Worm (Caenorhabditis elegans) whole organism, L1 larva: ENCODE measurements around the gene acr-17.

Experiments used
- C04F5.9 ChIP-seq: sonication (generic microtip); optimal IDR thresholded peaks from 2 replicates; lab custom pipeline; 2016; ENCODE audit warnings: missing genetic modification characterization, missing compliant biosample characterization
- C16A3.4 ChIP-seq: fragments of 150-350 bp; optimal IDR thresholded peaks from 2 replicates; lab custom pipeline; 2014; ENCODE audit warnings: missing biosample characterization, missing genetic modification characterization
- aha-1 ChIP-seq: fragments of 150-350 bp; optimal IDR thresholded peaks from 2 replicates; lab custom pipeline; 2014; ENCODE audit warnings: missing biosample characterization, missing genetic modification characterization
- alr-1 ChIP-seq: fragments of 200-800 bp; sonication (Bioruptor generic); optimal IDR thresholded peaks from 2 replicates; lab custom pipeline; 2018; ENCODE audit warnings: borderline replicate concordance, mild to moderate bottlenecking, missing genetic modification characterization, missing compliant biosample characterization
- ama-1 ChIP-seq: fragments of 150-350 bp; optimal IDR thresholded peaks from 2 replicates; lab custom pipeline; 2014
- ceh-63 ChIP-seq: fragments of 200-800 bp; sonication (Bioruptor generic); optimal IDR thresholded peaks from 2 replicates; lab custom pipeline; 2018; ENCODE audit warnings: mild to moderate bottlenecking, missing genetic modification characterization, missing compliant biosample characterization
- ceh-8 ChIP-seq: fragments of 200-800 bp; sonication (Bioruptor generic); optimal IDR thresholded peaks from 2 replicates; lab custom pipeline; 2018; ENCODE audit warnings: mild to moderate bottlenecking, missing genetic modification characterization, moderate library complexity, missing compliant biosample characterization
- ceh-82 ChIP-seq, 3 experiments: fragments of 150-350 bp in 1 of 3; sonication (generic microtip) in 2 of 3; optimal IDR thresholded peaks; 2 replicates each; lab custom pipeline; 2014 to 2017; ENCODE audit warnings: missing biosample characterization in 3 of 3, missing genetic modification characterization in 3 of 3
- ceh-88 ChIP-seq: fragments of 200-800 bp; sonication (Bioruptor generic); IDR thresholded peaks from 2 replicates; pipeline ENCODE4 v1.3.6; 2022; ENCODE audit warnings: missing genetic modification characterization, missing compliant biosample characterization
- ceh-90 ChIP-seq: sonication (generic microtip); optimal IDR thresholded peaks from 2 replicates; lab custom pipeline; 2016; ENCODE audit warnings: missing genetic modification characterization, missing compliant biosample characterization
- dsc-1 ChIP-seq: sonication (generic microtip); optimal IDR thresholded peaks from 2 replicates; lab custom pipeline; 2016; ENCODE audit warnings: mild to moderate bottlenecking, missing genetic modification characterization, missing compliant biosample characterization
- efl-3 ChIP-seq: fragments of 200-800 bp; sonication (Bioruptor generic); optimal IDR thresholded peaks from 2 replicates; lab custom pipeline; 2018; ENCODE audit warnings: mild to moderate bottlenecking, missing genetic modification characterization, missing compliant biosample characterization
- egl-13 ChIP-seq: sonication (generic microtip); optimal IDR thresholded peaks from 2 replicates; lab custom pipeline; 2016; ENCODE audit warnings: missing genotype, missing genetic modification reagents, missing genetic modification characterization, missing compliant biosample characterization
- ets-5 ChIP-seq: fragments of 200-800 bp; sonication (Bioruptor generic); IDR thresholded peaks from 2 replicates; pipeline ENCODE4 v1.3.6; 2022; ENCODE audit warnings: missing genetic modification characterization, missing compliant biosample characterization
- fkh-8 ChIP-seq: sonication (generic microtip); optimal IDR thresholded peaks from 2 replicates; lab custom pipeline; 2016; ENCODE audit warnings: mild to moderate bottlenecking, missing genetic modification characterization, missing compliant biosample characterization
- grh-1 ChIP-seq: fragments of 200-800 bp; sonication (Bioruptor generic); IDR thresholded peaks from 2 replicates; pipeline ENCODE4 v1.3.6; 2022; ENCODE audit warnings: missing genetic modification reagents, missing genetic modification characterization, missing compliant biosample characterization
- hlh-17 ChIP-seq: fragments of 200-800 bp; sonication (Bioruptor generic); optimal IDR thresholded peaks from 2 replicates; lab custom pipeline; 2018; ENCODE audit warnings: missing genetic modification characterization, mild to moderate bottlenecking, missing compliant biosample characterization, moderate library complexity, borderline replicate concordance
- hpl-2 ChIP-seq: fragments of 150-350 bp; optimal IDR thresholded peaks from 2 replicates; lab custom pipeline; 2014; ENCODE audit warnings: missing biosample characterization, missing genetic modification reagents, missing genetic modification characterization
- irx-1 ChIP-seq: sonication (generic microtip); optimal IDR thresholded peaks from 2 replicates; lab custom pipeline; 2016; ENCODE audit warnings: missing genetic modification characterization, missing compliant biosample characterization
- jun-1 ChIP-seq: fragments of 150-350 bp; optimal IDR thresholded peaks from 2 replicates; lab custom pipeline; 2014; ENCODE audit warnings: missing biosample characterization, missing genetic modification reagents, missing genetic modification characterization
- lin-35 ChIP-seq, 2 experiments: fragments of 150-350 bp; optimal IDR thresholded peaks; 2 replicates each; lab custom pipeline; 2014; ENCODE audit warnings: missing biosample characterization in 2 of 2, missing genetic modification characterization in 2 of 2, missing genetic modification reagents in 2 of 2
- mab-9 ChIP-seq: fragments of 200-800 bp; sonication (Bioruptor generic); IDR thresholded peaks from 2 replicates; pipeline ENCODE4 v1.3.6; 2022; ENCODE audit warnings: missing genetic modification reagents, missing genetic modification characterization, missing compliant biosample characterization
- mdl-1 ChIP-seq, 2 experiments: fragments of 150-350 bp; optimal IDR thresholded peaks; 2 replicates each; lab custom pipeline; 2014 to 2017; ENCODE audit warnings: missing biosample characterization in 2 of 2, missing genetic modification characterization in 2 of 2, inconsistent platforms in 1 of 2
- mef-2 ChIP-seq: fragments of 150-350 bp; optimal IDR thresholded peaks from 2 replicates; lab custom pipeline; 2014; ENCODE audit warnings: missing biosample characterization, missing genetic modification characterization
- nhr-11 ChIP-seq: fragments of 150-350 bp; optimal IDR thresholded peaks from 2 replicates; lab custom pipeline; 2014; ENCODE audit warnings: missing biosample characterization, missing genetic modification characterization
- nhr-19 ChIP-seq: fragments of 200-800 bp; sonication (Bioruptor generic); conservative IDR thresholded peaks from 2 replicates; pipeline ENCODE4 v1.3.6; 2022; ENCODE audit warnings: missing genetic modification characterization, missing compliant biosample characterization
- nhr-28 ChIP-seq: fragments of 150-350 bp; optimal IDR thresholded peaks from 2 replicates; lab custom pipeline; 2014; ENCODE audit warnings: missing biosample characterization, missing genetic modification characterization
- nhr-47 ChIP-seq: sonication (generic microtip); optimal IDR thresholded peaks from 2 replicates; lab custom pipeline; 2016; ENCODE audit warnings: mild to moderate bottlenecking, missing genetic modification characterization, moderate library complexity, missing compliant biosample characterization
- nhr-77 ChIP-seq: fragments of 150-350 bp; optimal IDR thresholded peaks from 2 replicates; lab custom pipeline; 2014; ENCODE audit warnings: missing biosample characterization, missing genetic modification characterization
- nhr-84 ChIP-seq: sonication (generic microtip); optimal IDR thresholded peaks from 2 replicates; lab custom pipeline; 2017; ENCODE audit warnings: missing biosample characterization, missing genetic modification characterization
- nhr-85 ChIP-seq: sonication (generic microtip); peaks from one replicate; lab custom pipeline; 2016; ENCODE audit warnings: missing genetic modification characterization, inconsistent platforms, missing compliant biosample characterization
- pqm-1 ChIP-seq: sonication (generic microtip); optimal IDR thresholded peaks from 3 replicates; lab custom pipeline; 2017; ENCODE audit warnings: missing biosample characterization, missing genetic modification characterization
- rnt-1 ChIP-seq: sonication (generic microtip); optimal IDR thresholded peaks from 2 replicates; lab custom pipeline; 2016; ENCODE audit warnings: mild to moderate bottlenecking, missing genetic modification characterization, moderate library complexity, missing compliant biosample characterization
- snpc-4 ChIP-seq: fragments of 150-350 bp; optimal IDR thresholded peaks from 2 replicates; lab custom pipeline; 2014; ENCODE audit warnings: missing biosample characterization, missing genetic modification characterization
- snu-23 ChIP-seq: sonication (generic microtip); optimal IDR thresholded peaks from 2 replicates; lab custom pipeline; 2016; ENCODE audit warnings: missing genetic modification characterization, missing compliant biosample characterization
- sox-4 ChIP-seq: sonication (generic microtip); optimal IDR thresholded peaks from 2 replicates; lab custom pipeline; 2016; ENCODE audit warnings: missing genetic modification characterization, missing compliant biosample characterization
- sptf-1 ChIP-seq: fragments of 150-350 bp; optimal IDR thresholded peaks from 2 replicates; lab custom pipeline; 2014; ENCODE audit warnings: missing biosample characterization, missing genetic modification characterization
- sup-37 ChIP-seq: fragments of 200-800 bp; sonication (Bioruptor generic); optimal IDR thresholded peaks from 2 replicates; lab custom pipeline; 2018; ENCODE audit warnings: mild to moderate bottlenecking, missing genetic modification characterization, missing compliant biosample characterization
- swsn-7 ChIP-seq: sonication (generic microtip); optimal IDR thresholded peaks from 2 replicates; lab custom pipeline; 2016; ENCODE audit warnings: missing genetic modification characterization, missing compliant biosample characterization
- tlp-1 ChIP-seq: fragments of 150-350 bp; optimal IDR thresholded peaks from 2 replicates; lab custom pipeline; 2014; ENCODE audit warnings: missing biosample characterization, missing genetic modification characterization
- unc-86 ChIP-seq: sonication (generic microtip); optimal IDR thresholded peaks from 2 replicates; lab custom pipeline; 2016; ENCODE audit warnings: missing genetic modification characterization, missing compliant biosample characterization
- unc-98 ChIP-seq: fragments of 200-800 bp; sonication (Bioruptor generic); IDR thresholded peaks from 2 replicates; pipeline ENCODE4 v1.3.6; 2022; ENCODE audit warnings: missing genetic modification characterization, missing compliant biosample characterization
- xbp-1 ChIP-seq: sonication (generic microtip); optimal IDR thresholded peaks from 2 replicates; lab custom pipeline; 2016; ENCODE audit warnings: missing genetic modification characterization, missing compliant biosample characterization
- ztf-11 ChIP-seq, 2 experiments: sonication (generic microtip); optimal IDR thresholded peaks; 2 replicates each; lab custom pipeline; 2016 to 2017; ENCODE audit warnings: missing genetic modification characterization in 2 of 2, missing biosample characterization in 1 of 2, missing compliant biosample characterization in 1 of 2

The acr-17 gene

ce11 chrV:2638545-2638944, 30.1 kb downstream of the acr-17 start, which contains the start of gene W02H5.19 (continued):
- TF ChIP-seq nhr-11 (tag; lab: Kevin White, UChicago) = peak; percentile 43
- TF ChIP-seq alr-1 (tag; lab: Kevin White, UChicago) = no peak
- peak; percentile 78 for TF ChIP-seq sup-37 (GFP tag; lab: Kevin White, UChicago)
- peak; percentile 94 for TF ChIP-seq xbp-1 (tag; lab: Kevin White, UChicago)
- TF ChIP-seq ceh-90 (tag; lab: Kevin White, UChicago) = peak; percentile 96
- TF ChIP-seq swsn-7 (tag; lab: Kevin White, UChicago) = peak; percentile 94
- TF ChIP-seq pqm-1 (tag; lab: Kevin White, UChicago) = no peak
- no peak for TF ChIP-seq sptf-1 (tag; lab: Kevin White, UChicago)
- peak; percentile 43 for TF ChIP-seq nhr-77 (tag; lab: Kevin White, UChicago)
- TF ChIP-seq snu-23 = peak; percentile 93
- TF ChIP-seq nhr-85 (tag; lab: Kevin White, UChicago) = peak; percentile 96
- peak; percentile 87 for TF ChIP-seq ceh-63
- no peak for TF ChIP-seq hpl-2 (GFP tag; lab: Kevin White, UChicago)
- TF ChIP-seq nhr-28 (tag; lab: Kevin White, UChicago) = no peak
- peak; percentile 66 for TF ChIP-seq hlh-17
- TF ChIP-seq sox-4 (tag; lab: Kevin White, UChicago) = peak; percentile 96
- no peak for TF ChIP-seq nhr-84 (tag; lab: Kevin White, UChicago)
- peak; percentile 56 for TF ChIP-seq snpc-4 (tag; lab: Kevin White, UChicago)
- peak; percentile 37 for TF ChIP-seq aha-1
- TF ChIP-seq lin-35 (GFP tag; optimal IDR thresholded peaks at IDR 0.05; lab: Kevin White, UChicago) = peak; percentile 97 to 98
- no peak for TF ChIP-seq ets-5 (GFP tag; lab: Robert Waterston, UW)
- TF ChIP-seq mef-2 (tag; lab: Kevin White, UChicago) = no peak
- no peak for TF ChIP-seq ama-1 (lab: Kevin White, UChicago)
- peak; percentile 95 for TF ChIP-seq egl-13 (tag; lab: Kevin White, UChicago)
- peak; percentile 82 for TF ChIP-seq fkh-8 (tag; lab: Kevin White, UChicago)
- peak; percentile 90 for TF ChIP-seq C04F5.9 (tag; lab: Kevin White, UChicago)
- peak; percentile 79 for TF ChIP-seq unc-98 (GFP tag; lab: Robert Waterston, UW)
- TF ChIP-seq efl-3 (GFP tag; lab: Kevin White, UChicago) = peak; percentile 74
- peak in 1 of 2 experiments; percentile 42 for TF ChIP-seq mdl-1 (tag; optimal IDR thresholded peaks at IDR 0.05; lab: Kevin White, UChicago)
- no peak for TF ChIP-seq jun-1 (tag; lab: Kevin White, UChicago)
- peak; percentile 78 for TF ChIP-seq grh-1 (GFP tag; lab: Robert Waterston, UW)
- TF ChIP-seq ceh-88 (GFP tag; lab: Robert Waterston, UW) = peak; percentile 81
- peak; percentile 95 for TF ChIP-seq nhr-47 (tag; lab: Kevin White, UChicago)
- peak; percentile 71 to 81 (median 79) for TF ChIP-seq ceh-82 (tag; optimal IDR thresholded peaks at IDR 0.05; lab: Kevin White, UChicago)
- peak; percentile 64 for TF ChIP-seq C16A3.4 (tag; lab: Kevin White, UChicago)
- peak; percentile 88 for TF ChIP-seq unc-86 (tag; lab: Kevin White, UChicago)
- TF ChIP-seq ztf-11 (tag; optimal IDR thresholded peaks at IDR 0.05; lab: Kevin White, UChicago) = peak in 1 of 2 experiments; percentile 98
- TF ChIP-seq rnt-1 = peak; percentile 100
- TF ChIP-seq ceh-8 (GFP tag; lab: Kevin White, UChicago) = peak; percentile 90
- no peak for TF ChIP-seq tlp-1 (tag; lab: Kevin White, UChicago)
- peak; percentile 89 for TF ChIP-seq nhr-19
- TF ChIP-seq mab-9 (GFP tag; lab: Robert Waterston, UW) = peak; percentile 82
- TF ChIP-seq irx-1 (tag; lab: Kevin White, UChicago) = peak; percentile 97
- TF ChIP-seq dsc-1 (tag; lab: Kevin White, UChicago) = peak; percentile 97
